Worm (Caenorhabditis elegans): ENCODE measurements around the gene anmt-1.
A peak's percentile ranks its signal among the peaks of the same experiment; 100 is the strongest.

Gene anmt-1

DNA sequence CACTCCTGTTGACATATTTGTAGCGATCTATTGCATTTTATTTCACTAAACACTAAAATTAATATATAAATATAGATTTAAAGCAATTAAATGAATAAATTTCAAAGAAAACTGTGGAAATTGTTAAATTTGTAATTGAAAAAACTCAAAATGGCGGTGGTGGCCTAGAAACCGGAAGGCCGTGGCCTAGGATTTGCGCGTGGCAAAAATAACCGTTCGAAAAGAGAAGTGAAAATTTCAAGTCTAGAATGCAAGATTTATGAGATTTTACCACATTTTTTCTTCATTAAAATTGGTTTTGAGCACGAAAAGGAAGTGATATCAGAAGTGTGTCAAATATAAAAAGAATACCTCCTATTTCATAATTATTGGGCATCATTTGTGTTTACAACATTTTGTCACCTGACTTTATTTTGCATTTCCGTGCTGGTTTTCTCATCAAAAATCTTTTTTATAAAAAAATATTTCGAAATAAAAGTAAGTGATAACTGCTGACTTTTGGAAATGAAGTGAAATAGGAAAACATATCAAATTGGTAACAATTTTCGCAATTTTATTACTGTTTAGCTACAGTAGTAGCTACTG is 837 bp upstream of the anmt-1 start, which contains the start of gene fli-1:
TSS of gene fli-1 (minus strand) at position 58 of the 585 bp plus-strand sequence.
- peak; percentile 51 for TF ChIP-seq sptf-1 (tag; optimal IDR thresholded peaks at IDR 0.05)
- no peak for TF ChIP-seq drap-1 (GFP tag; optimal IDR thresholded peaks at IDR 0.05)

DNA sequence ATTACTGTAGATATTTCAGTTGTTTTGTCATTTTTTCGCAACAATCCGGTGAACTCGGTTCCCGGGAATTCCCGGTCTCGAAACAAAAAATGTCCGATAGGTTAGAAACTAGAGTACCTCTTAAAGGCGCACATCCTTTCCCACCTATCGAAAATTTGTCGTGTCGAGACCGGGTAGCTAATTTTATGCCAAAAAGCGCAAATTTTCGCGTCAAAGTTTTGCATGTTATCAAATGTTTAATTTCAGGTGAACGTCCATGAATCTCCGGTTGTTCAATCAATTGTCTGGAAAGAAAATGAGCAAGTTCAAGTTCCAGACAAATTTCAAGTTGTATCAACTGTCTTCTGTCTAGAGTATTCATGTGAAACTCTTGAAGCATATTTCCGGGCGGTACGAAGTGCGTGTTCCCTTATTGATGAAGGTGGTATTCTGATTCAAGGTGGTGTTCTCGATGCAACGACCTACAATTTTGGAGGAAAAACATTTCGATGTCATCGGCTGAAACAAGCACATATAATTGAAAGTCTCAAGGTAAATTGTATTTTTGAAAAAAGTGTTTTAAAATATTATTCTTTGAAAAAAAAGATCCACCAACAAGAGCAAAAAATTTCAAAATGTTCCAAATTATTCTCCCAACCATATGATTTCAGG is 1.1 kb downstream of the anmt-1 start:
- TF ChIP-seq lin-32 (GFP tag; optimal IDR thresholded peaks at IDR 0.05) = no peak
- TF ChIP-seq hlh-1 (tag; optimal IDR thresholded peaks at IDR 0.05) = no peak
- no peak for TF ChIP-seq nhr-12 (tag; optimal IDR thresholded peaks at IDR 0.05)
- TF ChIP-seq elt-1 (tag; optimal IDR thresholded peaks at IDR 0.05; ENCODE audit: borderline replicate concordance, insufficient read depth) = no peak
- TF ChIP-seq elt-3 (tag; optimal IDR thresholded peaks at IDR 0.05) = no peak
- TF ChIP-seq sptf-1 (tag; optimal IDR thresholded peaks at IDR 0.05) = no peak
- TF ChIP-seq blmp-1 (tag; optimal IDR thresholded peaks at IDR 0.05) = no peak
- no peak for TF ChIP-seq ces-1 (GFP tag; optimal IDR thresholded peaks at IDR 0.05)
- no peak for TF ChIP-seq ceh-39 (tag; optimal IDR thresholded peaks at IDR 0.05)

DNA sequence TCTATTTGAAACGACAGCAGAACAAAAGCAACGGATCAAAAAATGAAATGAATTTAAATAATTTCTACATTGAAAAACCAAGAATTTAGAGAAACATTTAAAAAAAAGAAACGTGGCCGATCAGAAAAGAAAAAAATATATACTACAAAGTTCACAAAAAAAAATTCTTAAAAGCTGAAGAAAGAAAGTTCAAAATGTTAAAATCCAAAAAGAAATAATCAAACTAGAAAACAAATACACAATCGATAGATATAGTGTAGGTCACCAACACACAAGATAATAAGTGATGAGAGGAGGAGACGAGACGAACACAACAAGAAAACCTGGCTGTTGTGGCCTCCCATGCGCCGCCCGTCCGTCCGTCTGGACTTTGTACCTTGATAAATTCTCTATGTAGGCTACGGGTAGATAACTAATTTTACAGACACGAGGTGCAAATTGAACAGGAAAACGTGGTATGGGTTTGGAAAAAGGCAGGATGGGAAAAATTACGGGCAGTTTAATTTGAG is 3.9 kb downstream of the anmt-1 start, which contains the start of gene hadb-1:
TSS of gene hadb-1 (minus strand) at position 51 of the 509 bp plus-strand sequence.
- TF ChIP-seq sem-2 (GFP tag; optimal IDR thresholded peaks at IDR 0.05) = no peak
- no peak for TF ChIP-seq lsy-2 (tag; optimal IDR thresholded peaks at IDR 0.05)
- no peak for TF ChIP-seq tbx-8 (GFP tag; optimal IDR thresholded peaks at IDR 0.05)
- TF ChIP-seq sptf-1 (tag; optimal IDR thresholded peaks at IDR 0.05) = no peak
- TF ChIP-seq lin-13 (tag; optimal IDR thresholded peaks at IDR 0.05) = no peak
- TF ChIP-seq drap-1 (GFP tag; optimal IDR thresholded peaks at IDR 0.05) = no peak
- TF ChIP-seq ztf-11 (tag; optimal IDR thresholded peaks at IDR 0.05) = no peak
- no peak for TF ChIP-seq ham-2 (GFP tag; optimal IDR thresholded peaks at IDR 0.05)
- TF ChIP-seq unc-39 (tag; optimal IDR thresholded peaks at IDR 0.05) = no peak
- TF ChIP-seq unc-120 (tag; optimal IDR thresholded peaks at IDR 0.05; ENCODE audit: poor library complexity, severe bottlenecking) = no peak
- TF ChIP-seq bed-3 (GFP tag; optimal IDR thresholded peaks at IDR 0.05) = no peak
- no peak for TF ChIP-seq unc-62 (GFP tag; optimal IDR thresholded peaks at IDR 0.05)
- TF ChIP-seq hlh-1 (tag; optimal IDR thresholded peaks at IDR 0.05) = no peak
- TF ChIP-seq mls-2 (tag; optimal IDR thresholded peaks at IDR 0.05) = no peak

DNA sequence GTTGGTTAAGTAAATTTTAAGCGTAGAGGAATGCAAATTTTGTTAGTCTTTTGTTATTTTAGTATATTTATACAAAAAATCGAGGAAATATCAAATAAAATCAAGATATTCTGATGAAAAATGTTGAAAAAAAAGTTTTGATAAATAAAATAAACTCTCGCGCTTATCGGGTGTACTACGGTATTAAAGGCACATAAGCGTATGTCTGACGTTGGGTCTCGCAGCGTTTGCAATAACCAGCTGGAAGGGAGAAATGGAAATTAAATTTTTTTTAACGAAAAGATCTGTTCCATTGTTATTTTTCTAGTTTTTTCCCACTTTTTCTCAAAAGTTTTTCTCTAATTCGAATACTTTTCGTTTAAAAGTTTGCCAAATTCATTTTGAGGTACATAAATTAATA is 4.5 kb downstream of the anmt-1 start:
- TF ChIP-seq ces-1 (GFP tag; optimal IDR thresholded peaks at IDR 0.05) (no peak), unc-120 (tag; optimal IDR thresholded peaks at IDR 0.05; ENCODE audit: poor library complexity, severe bottlenecking) (no peak), elt-3 (tag; optimal IDR thresholded peaks at IDR 0.05) (no peak), nhr-2 (tag; optimal IDR thresholded peaks at IDR 0.05) (no peak), nhr-28 (tag; optimal IDR thresholded peaks at IDR 0.05) (no peak), blmp-1 (tag; optimal IDR thresholded peaks at IDR 0.05) (no peak), M03D4.4 (tag; optimal IDR thresholded peaks at IDR 0.05) (no peak), sptf-1 (tag; optimal IDR thresholded peaks at IDR 0.05) (no peak), sem-2 (GFP tag; optimal IDR thresholded peaks at IDR 0.05) (no peak), lin-32 (GFP tag; optimal IDR thresholded peaks at IDR 0.05) (no peak), mls-2 (tag; optimal IDR thresholded peaks at IDR 0.05) (no peak), lsy-2 (tag; optimal IDR thresholded peaks at IDR 0.05) (no peak), nhr-237 (tag; optimal IDR thresholded peaks at IDR 0.05) (no peak), snpc-4 (tag; optimal IDR thresholded peaks at IDR 0.05) (no peak), ham-2 (GFP tag; optimal IDR thresholded peaks at IDR 0.05) (no peak), flh-1 (GFP tag; optimal IDR thresholded peaks at IDR 0.05) (no peak), hlh-1 (tag; optimal IDR thresholded peaks at IDR 0.05) (no peak), cnd-1 (tag; optimal IDR thresholded peaks at IDR 0.05) (no peak)

DNA sequence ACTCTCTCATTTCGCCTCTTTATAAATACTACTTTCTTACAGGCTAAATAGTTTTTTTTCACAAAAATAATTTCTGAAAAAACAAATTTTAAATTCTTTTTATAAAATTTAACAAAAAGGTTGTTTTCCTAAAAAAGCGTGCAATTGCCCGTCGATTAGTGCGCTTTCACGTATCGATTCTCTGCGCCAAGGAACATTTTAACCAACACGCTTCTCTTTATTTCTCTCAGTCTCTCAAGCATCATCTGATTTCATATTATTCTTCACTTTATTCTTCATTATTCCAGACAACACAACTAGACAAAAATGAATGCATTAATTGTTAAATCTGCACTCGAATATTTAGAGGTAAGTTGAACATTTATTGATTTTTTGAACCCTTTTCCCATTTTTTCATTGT is 5.0 kb downstream of the anmt-1 start, which contains the start of gene B0303.4:
TSS of gene B0303.4 (plus strand) at position 196 of the 400 bp plus-strand sequence.
- TF ChIP-seq pha-4 (tag; optimal IDR thresholded peaks at IDR 0.05) (no peak), sptf-1 (tag; optimal IDR thresholded peaks at IDR 0.05) (no peak), ceh-83 (GFP tag; optimal IDR thresholded peaks at IDR 0.05) (no peak), lin-13 (tag; optimal IDR thresholded peaks at IDR 0.05) (no peak), drap-1 (GFP tag; optimal IDR thresholded peaks at IDR 0.05) (no peak), unc-120 (tag; optimal IDR thresholded peaks at IDR 0.05; ENCODE audit: poor library complexity, severe bottlenecking) (no peak), nhr-28 (tag; optimal IDR thresholded peaks at IDR 0.05) (no peak), nhr-2 (tag; optimal IDR thresholded peaks at IDR 0.05) (no peak), ces-1 (GFP tag; optimal IDR thresholded peaks at IDR 0.05) (peak; percentile 72), mep-1 (tag; optimal IDR thresholded peaks at IDR 0.05) (peak; percentile 59), lsy-2 (tag; optimal IDR thresholded peaks at IDR 0.05) (peak; percentile 54)

All from whole organism, mixed stage, embryonic.